Fruit fly (Drosophila melanogaster): ENCODE results near the gene mRpS6.

Gene mRpS6

dm6 chr3L:4411025-4411873 is 46.9 kb downstream of the mRpS6 start (continued):
- no peak for TF ChIP-seq CG10631 (GFP tag; optimal IDR thresholded peaks at IDR 0.05)
- TF ChIP-seq CG4318 (GFP tag; optimal IDR thresholded peaks at IDR 0.05), result no peak
- peak; percentile 33 for TF ChIP-seq CG32006 (GFP tag; optimal IDR thresholded peaks at IDR 0.05)
- TF ChIP-seq fd59A (GFP tag; optimal IDR thresholded peaks at IDR 0.05), result no peak
- no peak for TF ChIP-seq CG11762 (GFP tag; optimal IDR thresholded peaks at IDR 0.05; ENCODE audit: insufficient read depth)
- peak; percentile 6 for TF ChIP-seq CG6792 (GFP tag; optimal IDR thresholded peaks at IDR 0.05)
- TF ChIP-seq Hr38 (GFP tag; optimal IDR thresholded peaks at IDR 0.05), result no peak
- no peak for TF ChIP-seq CG6276 (GFP tag; optimal IDR thresholded peaks at IDR 0.05)
- TF ChIP-seq Blimp-1 (GFP tag; optimal IDR thresholded peaks at IDR 0.05), result no peak
- TF ChIP-seq fkh (GFP tag; optimal IDR thresholded peaks at IDR 0.05), result no peak
- TF ChIP-seq Eip93F (GFP tag; optimal IDR thresholded peaks at IDR 0.05), result no peak
- TF ChIP-seq OdsH (GFP tag; optimal IDR thresholded peaks at IDR 0.05), result no peak

- no peak for TF ChIP-seq CG1621 (tag; optimal IDR thresholded peaks at IDR 0.05)
- TF ChIP-seq achi (GFP tag; optimal IDR thresholded peaks at IDR 0.05), result no peak
- no peak for TF ChIP-seq lz (GFP tag; optimal IDR thresholded peaks at IDR 0.05)
- TF ChIP-seq Hr39 (GFP tag; optimal IDR thresholded peaks at IDR 0.05), result no peak
- no peak for TF ChIP-seq ss (GFP tag; optimal IDR thresholded peaks at IDR 0.05)
- TF ChIP-seq CG6792 (GFP tag; optimal IDR thresholded peaks at IDR 0.05), result no peak
- no peak for TF ChIP-seq cyc (GFP tag; optimal IDR thresholded peaks at IDR 0.05)
- TF ChIP-seq Sox14 (GFP tag; optimal IDR thresholded peaks at IDR 0.05), result no peak
- no peak for TF ChIP-seq eg (GFP tag; IDR thresholded peaks at IDR 0.05)
- TF ChIP-seq Blimp-1 (GFP tag; optimal IDR thresholded peaks at IDR 0.05), result no peak
- TF ChIP-seq Gug (GFP tag; IDR thresholded peaks at IDR 0.05), result no peak
- TF ChIP-seq CG10669 (GFP tag; optimal IDR thresholded peaks at IDR 0.05), result no peak
- no peak for TF ChIP-seq CG16779 (tag; optimal IDR thresholded peaks at IDR 0.05)
- TF ChIP-seq fd59A (GFP tag; optimal IDR thresholded peaks at IDR 0.05), result no peak
Measured at dm6 chr3L:4411951-4412350, 47.6 kb downstream of the mRpS6 start.

- peak; percentile 79 for TF ChIP-seq eg (GFP tag; IDR thresholded peaks at IDR 0.05)
- TF ChIP-seq CG32006 (GFP tag; optimal IDR thresholded peaks at IDR 0.05), result peak; percentile 47
- TF ChIP-seq CG11294 (GFP tag; IDR thresholded peaks at IDR 0.05), result peak; percentile 62
- TF ChIP-seq CG9139 (GFP tag; optimal IDR thresholded peaks at IDR 0.05), result no peak
- peak; percentile 48 for TF ChIP-seq Hr4 (GFP tag; optimal IDR thresholded peaks at IDR 0.05)
- TF ChIP-seq Smox (GFP tag; optimal IDR thresholded peaks at IDR 0.05), result no peak
- no peak for TF ChIP-seq ss (GFP tag; optimal IDR thresholded peaks at IDR 0.05)
- TF ChIP-seq Gug (GFP tag; IDR thresholded peaks at IDR 0.05), result peak; percentile 51
- TF ChIP-seq CG8119 (GFP tag; IDR thresholded peaks at IDR 0.05), result peak; percentile 33; the same call in 2 of the 3 replicates
- no peak for TF ChIP-seq achi (GFP tag; optimal IDR thresholded peaks at IDR 0.05)
- TF ChIP-seq fd59A (GFP tag; optimal IDR thresholded peaks at IDR 0.05), result no peak
- TF ChIP-seq CG6163 (GFP tag; IDR thresholded peaks at IDR 0.05), result peak; percentile 70; the same call in 2 of the 3 replicates
- peak; percentile 17 for TF ChIP-seq net (GFP tag; optimal IDR thresholded peaks at IDR 0.05)
- TF ChIP-seq Lpt (GFP tag; optimal IDR thresholded peaks at IDR 0.05), result peak; percentile 24
- no peak for TF ChIP-seq Eip75B (GFP tag; optimal IDR thresholded peaks at IDR 0.05)
- peak; percentile 53 for TF ChIP-seq CG15336 (GFP tag; IDR thresholded peaks at IDR 0.05)
- TF ChIP-seq CG6276 (GFP tag; optimal IDR thresholded peaks at IDR 0.05), result peak; percentile 32
Measured at dm6 chr3L:4412974-4413373, 48.6 kb downstream of the mRpS6 start.

- TF ChIP-seq CG8119 (GFP tag; IDR thresholded peaks at IDR 0.05) (peak; percentile 13; the same call in 1 of the 3 replicates), OdsH (GFP tag; optimal IDR thresholded peaks at IDR 0.05) (no peak), CG10669 (GFP tag; optimal IDR thresholded peaks at IDR 0.05) (no peak), CG6808 (GFP tag; optimal IDR thresholded peaks at IDR 0.05) (no peak), esn (GFP tag; optimal IDR thresholded peaks at IDR 0.05) (no peak), CG11762 (GFP tag; optimal IDR thresholded peaks at IDR 0.05; ENCODE audit: insufficient read depth) (no peak), Sox102F (GFP tag; optimal IDR thresholded peaks at IDR 0.05) (no peak), Gug (GFP tag; IDR thresholded peaks at IDR 0.05) (peak; percentile 34; the same call in 1 of the 2 replicates), CG15336 (GFP tag; IDR thresholded peaks at IDR 0.05) (peak; percentile 31), CG6163 (GFP tag; IDR thresholded peaks at IDR 0.05) (peak; percentile 51; the same call in 2 of the 3 replicates), ss (GFP tag; optimal IDR thresholded peaks at IDR 0.05) (no peak), CG6792 (GFP tag; optimal IDR thresholded peaks at IDR 0.05) (no peak), acj6 (GFP tag; optimal IDR thresholded peaks at IDR 0.05) (no peak), CG4318 (GFP tag; optimal IDR thresholded peaks at IDR 0.05) (no peak), Lpt (GFP tag; optimal IDR thresholded peaks at IDR 0.05) (peak; percentile 20), svp (GFP tag) (no peak), CG1621 (tag; optimal IDR thresholded peaks at IDR 0.05) (no peak), CG6276 (GFP tag; optimal IDR thresholded peaks at IDR 0.05) (no peak), topi (GFP tag; optimal IDR thresholded peaks at IDR 0.05) (no peak), CG3919 (GFP tag; optimal IDR thresholded peaks at IDR 0.05) (no peak), Hr39 (GFP tag; optimal IDR thresholded peaks at IDR 0.05) (no peak), salr (GFP tag; optimal IDR thresholded peaks at IDR 0.05) (no peak)
Measured at dm6 chr3L:4413800-4414446, 49.6 kb downstream of the mRpS6 start.

Measured in whole organism, prepupa.